Fruit fly (Drosophila melanogaster) whole organism: ENCODE measurements around the gene Rip11.

Experiments
- CG8478 ChIP-seq: fragments of >200 bp; optimal IDR thresholded peaks from 2 replicates; lab custom pipeline; 2018; ENCODE audit warnings: inconsistent platforms
- Dll ChIP-seq: fragments of >200 bp; optimal IDR thresholded peaks from 2 replicates; lab custom pipeline; 2017
- EcR ChIP-seq, 2 experiments: fragments of >200 bp; optimal IDR thresholded peaks; 2 replicates each; lab custom pipeline; 2017; ENCODE audit warnings: missing biosample characterization in 2 of 2, missing genetic modification characterization in 2 of 2, missing genetic modification reagents in 2 of 2
- pan ChIP-seq: fragments of >200 bp; optimal IDR thresholded peaks from 2 replicates; lab custom pipeline; 2017
- psq ChIP-seq: fragments of >200 bp; optimal IDR thresholded peaks from 2 replicates; lab custom pipeline; 2017
- usp ChIP-seq: fragments of >200 bp; optimal IDR thresholded peaks from 2 replicates; lab custom pipeline; 2017; ENCODE audit warnings: missing biosample characterization, missing genetic modification characterization, mixed read lengths

Gene Rip11

DNA sequence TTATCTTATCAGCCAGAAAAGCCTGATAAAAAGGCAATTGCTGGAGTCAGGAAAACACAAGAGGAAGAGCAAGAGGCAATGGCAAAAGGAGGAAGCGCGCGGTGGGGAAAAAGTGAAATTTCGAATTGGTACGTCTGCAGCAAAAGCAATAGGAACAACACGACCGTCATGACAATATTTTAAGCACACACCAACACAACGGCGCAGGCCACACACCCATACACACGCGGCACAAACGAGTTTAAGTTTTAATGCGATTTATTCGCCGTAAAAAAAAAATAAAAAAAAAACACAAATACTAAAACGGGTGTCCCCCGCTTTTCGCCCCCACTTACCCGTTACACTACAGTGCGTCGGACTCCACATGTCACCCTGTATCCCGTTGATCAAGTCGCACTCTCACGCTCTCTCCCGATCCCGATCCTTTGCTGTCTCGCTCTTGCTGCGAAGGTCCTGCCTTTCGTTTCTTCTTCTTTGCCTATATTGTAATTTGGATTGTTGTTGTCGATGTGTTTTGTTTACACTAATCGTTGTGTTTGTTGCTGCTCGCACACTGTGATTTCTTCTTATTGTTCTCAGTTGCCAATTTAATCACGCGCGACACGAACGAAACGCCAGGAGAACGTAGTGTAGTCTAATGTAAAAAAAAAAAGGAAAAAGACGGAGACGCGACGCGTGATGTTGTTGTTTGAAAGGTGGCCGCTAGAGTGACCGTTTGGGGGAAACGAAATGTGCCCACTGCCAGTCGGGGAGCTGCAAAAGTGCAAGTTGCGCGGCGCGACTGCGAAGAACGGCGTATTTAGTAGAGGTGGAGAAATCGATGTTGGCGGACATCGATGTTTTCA is at the start of gene Rip11:
Rip11 (minus strand) TSS at position 794 of the 845 bp plus-strand sequence.
- no peak for TF ChIP-seq Dll (lab: Kevin White, UChicago)
- no peak for TF ChIP-seq CG8478 (lab: Kevin White, UChicago)
- no peak for TF ChIP-seq EcR (GFP tag; optimal IDR thresholded peaks at IDR 0.05; lab: Kevin White, UChicago)
- TF ChIP-seq usp: no peak
- no peak for TF ChIP-seq psq (lab: Kevin White, UChicago)
- TF ChIP-seq pan (lab: Kevin White, UChicago): no peak

DNA sequence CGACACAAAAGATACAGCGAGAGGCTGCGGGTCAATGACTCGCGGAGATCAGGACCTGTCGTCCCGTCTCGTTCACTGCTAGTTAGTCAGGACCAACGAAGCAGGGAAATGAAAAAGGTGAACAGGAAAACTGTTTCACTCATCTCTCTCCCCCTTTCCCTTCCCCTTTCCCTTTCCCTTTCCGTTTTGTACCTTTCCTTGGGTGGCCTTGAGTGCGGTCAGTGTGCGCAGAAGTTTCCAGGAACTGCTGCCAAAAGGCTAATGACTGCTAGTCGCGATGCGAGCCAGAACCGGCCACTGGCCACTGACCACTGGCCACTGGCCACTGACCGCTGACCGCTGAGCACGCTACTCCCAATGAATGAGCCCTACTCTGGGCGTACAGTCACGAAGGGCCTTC is 48.2 kb upstream of the Rip11 start:
- peak in 1 of 2 experiments; percentile 50 for TF ChIP-seq EcR (GFP tag; optimal IDR thresholded peaks at IDR 0.05; lab: Kevin White, UChicago)
- no peak for TF ChIP-seq usp

DNA sequence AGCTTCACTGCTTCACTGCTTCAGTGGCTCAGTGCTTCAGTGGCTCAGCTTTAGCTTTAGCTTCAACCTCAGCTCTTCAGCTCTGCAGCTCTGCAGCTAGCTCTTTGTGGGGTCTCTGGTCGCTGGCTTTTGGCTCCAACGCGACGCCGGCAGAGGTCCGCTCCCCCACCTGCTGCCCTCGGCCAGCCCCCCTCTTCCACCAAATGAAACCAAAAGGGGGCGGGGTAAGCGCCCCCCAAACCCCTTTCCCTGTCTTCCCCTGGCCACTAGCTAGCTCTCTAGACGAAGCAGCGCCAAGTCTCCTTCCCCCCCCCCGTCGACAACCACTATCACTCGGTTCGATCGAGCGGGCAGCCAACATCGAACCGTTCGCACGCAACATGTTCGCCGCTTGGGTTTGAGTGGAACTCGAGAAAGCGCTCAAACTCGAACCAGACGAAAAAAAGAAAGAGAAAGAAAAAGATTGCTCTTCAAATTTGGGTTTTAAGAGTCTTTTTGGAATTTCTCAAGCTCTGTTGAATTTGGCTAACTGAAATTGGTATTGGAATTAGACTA is 45.6 kb upstream of the Rip11 start, which contains the start of gene Cyp18a1:
Cyp18a1 (minus strand) TSS at position 95 of the 555 bp plus-strand sequence.
- TF ChIP-seq EcR (GFP tag; optimal IDR thresholded peaks at IDR 0.05; lab: Kevin White, UChicago): no peak
- no peak for TF ChIP-seq psq (lab: Kevin White, UChicago)

DNA sequence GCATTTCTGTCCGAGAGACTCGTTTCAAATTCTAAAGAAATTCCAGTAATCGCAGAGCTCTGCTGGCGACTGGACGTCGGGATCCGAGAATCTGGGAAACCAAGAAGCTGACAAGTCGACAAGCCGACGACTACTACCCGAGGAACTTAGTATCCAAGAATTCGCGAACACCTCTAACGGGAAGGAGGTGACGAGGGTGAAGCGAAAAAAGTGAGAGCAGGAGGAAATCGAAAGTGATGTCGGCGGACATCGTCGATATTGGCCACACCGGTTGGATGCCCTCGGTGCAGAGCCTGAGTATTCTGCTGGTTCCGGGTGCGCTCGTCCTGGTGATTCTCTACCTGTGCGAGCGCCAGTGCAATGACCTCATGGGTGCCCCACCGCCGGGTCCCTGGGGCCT is 38.3 kb upstream of the Rip11 start, which contains the start of gene phtm:
phtm (plus strand) TSS at position 41 of the 400 bp plus-strand sequence.
- TF ChIP-seq Dll (lab: Kevin White, UChicago): no peak
- TF ChIP-seq psq (lab: Kevin White, UChicago): no peak
- TF ChIP-seq usp: no peak
- TF ChIP-seq CG8478 (lab: Kevin White, UChicago): no peak
- no peak for TF ChIP-seq EcR (GFP tag; optimal IDR thresholded peaks at IDR 0.05; lab: Kevin White, UChicago)
- no peak for TF ChIP-seq pan (lab: Kevin White, UChicago)

DNA sequence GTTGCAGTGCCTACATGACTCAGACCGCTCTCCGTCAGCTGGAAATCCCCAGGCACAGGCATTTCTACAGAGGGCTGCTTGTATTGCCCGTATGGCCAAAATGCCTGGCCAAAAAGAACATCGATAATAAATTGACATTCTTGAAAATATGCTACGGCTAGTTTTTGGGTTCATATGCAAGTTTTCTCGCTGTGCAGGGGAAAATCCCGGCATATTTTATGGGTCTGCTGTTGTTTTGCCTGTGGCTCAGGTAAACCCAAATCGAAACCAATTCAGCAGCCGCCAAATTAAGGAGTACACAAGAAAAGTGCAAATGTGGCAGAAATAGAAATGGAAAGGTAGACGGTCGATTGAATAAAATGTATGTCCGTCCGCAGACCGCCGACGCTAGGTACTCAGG is 37.5 kb upstream of the Rip11 start:
- TF ChIP-seq EcR (GFP tag; optimal IDR thresholded peaks at IDR 0.05; lab: Kevin White, UChicago) (peak in 1 of 2 experiments; percentile 31), pan (lab: Kevin White, UChicago) (no peak), psq (lab: Kevin White, UChicago) (no peak), usp (no peak), Dll (lab: Kevin White, UChicago) (no peak)

DNA sequence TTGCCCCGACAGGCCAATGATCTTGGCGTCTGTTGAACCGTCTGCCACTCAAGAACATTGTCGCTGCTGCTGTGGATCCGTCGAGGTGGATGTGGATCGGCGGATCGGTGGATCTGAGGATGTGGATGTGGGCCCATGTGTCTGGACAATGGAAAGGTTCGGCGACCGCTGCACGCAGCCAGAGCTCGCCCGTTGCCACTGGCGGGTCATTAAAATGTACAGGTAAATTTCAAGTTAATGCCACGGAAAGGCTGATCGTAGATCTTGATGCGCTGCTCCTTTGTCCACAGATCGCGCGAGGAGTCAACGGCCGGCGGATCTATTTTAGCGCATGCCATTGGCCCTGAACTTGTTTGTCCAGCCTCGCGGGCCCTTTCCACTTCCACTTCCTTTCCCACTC is 37.1 kb upstream of the Rip11 start:
- no peak for TF ChIP-seq CG8478 (lab: Kevin White, UChicago)
- peak in 1 of 2 experiments; percentile 75 for TF ChIP-seq EcR (GFP tag; optimal IDR thresholded peaks at IDR 0.05; lab: Kevin White, UChicago)

DNA sequence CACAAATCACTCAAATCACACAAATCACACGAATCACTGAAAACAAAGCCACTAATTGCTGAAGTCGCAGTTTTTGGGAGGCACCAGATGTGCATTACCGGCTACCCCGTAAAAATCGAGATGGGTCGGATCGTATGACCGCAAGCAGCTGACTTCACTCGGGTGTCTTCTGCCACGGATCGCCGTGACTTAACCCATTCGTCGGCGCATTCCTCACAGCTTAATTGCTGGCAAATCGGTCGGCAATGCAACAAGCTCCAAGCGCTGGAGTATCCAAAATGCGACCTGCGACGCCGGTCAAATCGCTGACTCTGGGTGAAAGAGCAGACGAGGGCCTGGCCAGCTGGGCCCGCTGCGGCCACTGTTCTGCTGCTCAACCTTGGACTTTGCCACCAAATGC is 35.4 kb upstream of the Rip11 start:
- TF ChIP-seq pan (lab: Kevin White, UChicago): no peak
- TF ChIP-seq usp: no peak
- no peak for TF ChIP-seq CG8478 (lab: Kevin White, UChicago)
- TF ChIP-seq psq (lab: Kevin White, UChicago): no peak
- no peak for TF ChIP-seq Dll (lab: Kevin White, UChicago)
- TF ChIP-seq EcR (GFP tag; optimal IDR thresholded peaks at IDR 0.05; lab: Kevin White, UChicago): no peak

DNA sequence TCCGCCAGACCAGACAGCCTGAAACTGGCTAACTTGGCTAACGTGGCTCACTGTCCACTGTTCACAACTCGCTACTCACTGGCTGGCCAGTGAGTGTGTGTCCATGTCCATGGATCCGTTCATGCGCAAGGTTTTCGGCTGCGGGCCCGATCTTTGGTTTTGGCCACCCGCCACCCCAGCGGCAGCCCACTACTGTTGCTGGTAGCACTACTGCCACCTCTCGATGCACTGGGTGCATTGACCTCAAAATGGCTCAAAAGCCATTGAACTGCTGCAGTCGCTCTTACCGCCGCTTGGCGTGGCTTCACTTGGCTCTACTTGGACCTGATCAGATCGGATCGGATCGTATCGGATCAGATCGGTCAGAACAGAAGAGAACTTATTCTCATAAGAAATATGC is 34.0 kb upstream of the Rip11 start:
- TF ChIP-seq usp (no peak), pan (lab: Kevin White, UChicago) (no peak), CG8478 (lab: Kevin White, UChicago) (no peak), Dll (lab: Kevin White, UChicago) (no peak), EcR (GFP tag; optimal IDR thresholded peaks at IDR 0.05; lab: Kevin White, UChicago) (peak in 1 of 2 experiments; percentile 57), psq (lab: Kevin White, UChicago) (no peak)

DNA sequence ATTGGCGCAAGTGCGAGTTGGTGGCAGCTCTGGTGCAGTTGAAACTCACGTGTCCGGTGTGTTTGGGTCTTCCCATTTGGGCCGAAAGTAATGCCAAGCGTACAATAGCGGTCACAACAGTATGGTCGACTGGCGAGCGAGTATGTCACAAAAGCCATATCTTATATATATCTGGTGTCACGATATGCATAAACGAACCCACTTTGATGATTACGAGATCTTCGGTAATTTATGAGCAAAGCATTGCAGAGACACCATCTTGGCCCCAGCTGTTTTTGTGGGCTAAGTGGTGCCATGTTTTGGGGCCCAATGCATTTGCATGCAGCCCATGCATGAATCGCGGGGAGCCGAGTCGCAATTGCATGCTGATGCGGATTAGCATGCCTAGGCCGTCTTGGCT is 31.4 kb upstream of the Rip11 start:
- TF ChIP-seq EcR (GFP tag; optimal IDR thresholded peaks at IDR 0.05; lab: Kevin White, UChicago) (no peak), usp (no peak), Dll (lab: Kevin White, UChicago) (no peak), CG8478 (lab: Kevin White, UChicago) (no peak), psq (lab: Kevin White, UChicago) (no peak), pan (lab: Kevin White, UChicago) (no peak)

DNA sequence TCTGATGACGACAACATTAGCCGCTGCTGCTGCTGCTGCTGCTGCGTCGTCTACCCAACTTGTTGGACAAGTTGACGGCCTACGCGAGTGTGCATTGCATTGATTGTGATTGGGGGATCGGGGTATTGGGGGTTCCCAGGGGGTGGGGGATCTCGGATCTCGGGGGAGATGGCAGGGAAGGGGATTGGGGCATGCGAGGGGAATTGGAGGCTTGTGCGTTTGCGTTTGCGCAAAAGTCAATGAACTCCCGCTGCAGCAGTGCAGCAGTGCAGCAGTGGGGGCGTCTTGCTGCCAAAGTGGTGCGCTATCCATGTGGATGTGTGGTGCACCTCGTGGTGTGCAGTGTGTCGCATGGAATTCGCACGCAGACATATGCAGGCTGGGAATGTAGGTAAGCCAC is 29.3 kb upstream of the Rip11 start:
- TF ChIP-seq Dll (lab: Kevin White, UChicago): no peak
- TF ChIP-seq pan (lab: Kevin White, UChicago): no peak
- TF ChIP-seq CG8478 (lab: Kevin White, UChicago): no peak
- TF ChIP-seq EcR (GFP tag; optimal IDR thresholded peaks at IDR 0.05; lab: Kevin White, UChicago): peak in 1 of 2 experiments; percentile 77
- no peak for TF ChIP-seq psq (lab: Kevin White, UChicago)
- no peak for TF ChIP-seq usp

DNA sequence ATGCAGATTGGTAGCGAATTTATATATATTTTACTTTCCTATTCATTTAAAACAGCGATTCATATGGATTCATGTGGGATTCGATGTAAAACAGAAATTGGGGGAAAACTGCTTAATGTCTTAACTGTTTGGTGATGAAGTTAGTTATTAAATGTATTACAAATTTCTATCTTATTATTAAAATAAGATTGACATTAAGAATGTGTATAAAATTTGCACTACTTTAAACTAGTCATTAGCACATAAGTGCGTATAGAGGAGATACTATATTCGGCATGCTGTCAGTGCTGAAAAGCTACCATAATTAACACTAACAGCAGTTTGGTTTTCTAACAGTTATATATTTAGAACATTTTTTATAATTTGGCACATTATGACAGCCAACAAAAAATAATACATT is 28.3 kb upstream of the Rip11 start:
- TF ChIP-seq usp: no peak
- TF ChIP-seq EcR (GFP tag; optimal IDR thresholded peaks at IDR 0.05; lab: Kevin White, UChicago): no peak
- no peak for TF ChIP-seq pan (lab: Kevin White, UChicago)
- no peak for TF ChIP-seq psq (lab: Kevin White, UChicago)
- no peak for TF ChIP-seq CG8478 (lab: Kevin White, UChicago)
- no peak for TF ChIP-seq Dll (lab: Kevin White, UChicago)

DNA sequence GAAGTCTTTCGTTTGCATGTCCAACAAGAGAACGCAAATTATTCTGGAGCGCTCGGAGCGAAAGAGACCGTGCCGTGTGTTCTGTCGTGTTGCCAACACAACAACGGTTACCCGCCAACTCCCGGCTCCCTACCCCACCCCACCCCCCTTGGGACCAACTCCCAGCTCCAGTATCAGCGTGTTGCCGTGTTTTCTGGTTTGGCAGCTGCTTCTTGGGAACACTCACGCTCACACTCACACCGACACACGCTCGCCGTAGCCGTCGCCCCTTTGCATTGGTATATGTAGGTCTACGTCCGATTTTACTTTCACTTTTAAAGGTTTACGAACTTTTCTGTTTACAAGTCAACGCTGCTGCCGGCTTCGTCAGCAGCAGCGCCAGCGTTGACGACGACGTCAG is 27.8 kb upstream of the Rip11 start:
- TF ChIP-seq usp: no peak
- TF ChIP-seq EcR (GFP tag; optimal IDR thresholded peaks at IDR 0.05; lab: Kevin White, UChicago): peak; percentile 84 to 94
